Worm (Caenorhabditis elegans): ENCODE measurements around the gene cdh-3.

Gene cdh-3

DNA sequence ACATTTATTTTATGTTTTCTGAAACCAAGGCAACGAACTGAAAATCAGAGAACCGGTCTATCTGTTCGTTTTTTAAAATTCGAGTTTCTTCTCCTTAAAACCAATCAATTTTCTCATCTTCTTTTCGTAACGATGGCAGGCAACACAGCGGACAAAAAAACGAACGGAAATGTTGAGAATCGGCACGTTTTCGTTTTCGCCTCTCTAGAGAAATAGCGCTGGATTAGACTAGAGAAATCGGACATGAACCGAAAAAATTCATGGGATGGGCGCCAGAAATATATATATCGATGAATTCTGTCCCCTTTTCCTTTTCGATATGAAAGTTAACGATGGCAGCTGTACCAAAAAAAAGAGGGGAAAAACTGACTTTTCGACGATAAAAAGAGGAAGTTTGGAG is 31.8 kb downstream of the cdh-3 start:
- TF ChIP-seq C04F5.9 (tag; optimal IDR thresholded peaks at IDR 0.05) (no peak), ama-1 (optimal IDR thresholded peaks at IDR 0.05) (peak; percentile 18), blmp-1 (tag; optimal IDR thresholded peaks at IDR 0.05) (peak; percentile 59)

ce11 chrIII:7721513-7721912 is 32.7 kb downstream of the cdh-3 start:
- TF ChIP-seq efl-1 (optimal IDR thresholded peaks at IDR 0.05) (no peak), efl-1 (GFP tag; optimal IDR thresholded peaks at IDR 0.05 in 1 of 2) (peak in 1 of 2 experiments; percentile 77), ama-1 (optimal IDR thresholded peaks at IDR 0.05) (peak; percentile 11), blmp-1 (tag; optimal IDR thresholded peaks at IDR 0.05) (peak; percentile 1), nhr-47 (tag; optimal IDR thresholded peaks at IDR 0.05) (no peak), isw-1 (GFP tag; IDR thresholded peaks at IDR 0.05) (no peak)

DNA sequence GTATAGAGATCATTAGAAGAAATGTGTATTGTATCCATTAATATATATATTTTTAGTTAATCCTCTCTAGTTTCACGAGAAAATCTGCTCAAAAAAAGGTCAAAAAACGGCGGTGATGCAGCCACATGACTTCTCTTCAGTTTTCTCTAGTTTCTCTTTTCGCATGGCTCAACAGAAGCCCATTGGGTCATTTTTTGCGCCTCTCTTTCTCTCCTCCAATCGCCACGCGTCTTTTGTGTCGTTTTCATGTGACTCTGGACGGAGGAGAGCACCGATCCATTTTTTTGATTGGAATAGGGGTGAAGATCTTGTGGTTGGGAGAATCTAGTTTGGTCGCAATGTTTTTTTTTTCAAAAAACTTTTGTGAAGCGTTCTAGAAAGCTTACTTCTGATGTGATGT is 33.4 kb downstream of the cdh-3 start:
- TF ChIP-seq nhr-11 (tag; optimal IDR thresholded peaks at IDR 0.05) (peak; percentile 27), ceh-82 (tag; optimal IDR thresholded peaks at IDR 0.05) (peak in 1 of 3 experiments; percentile 34), nhr-84 (tag; optimal IDR thresholded peaks at IDR 0.05) (no peak), unc-86 (tag; optimal IDR thresholded peaks at IDR 0.05) (peak; percentile 43), pag-3 (tag; optimal IDR thresholded peaks at IDR 0.05; ENCODE audit: borderline replicate concordance, insufficient read depth) (no peak), C04F5.9 (tag; optimal IDR thresholded peaks at IDR 0.05) (no peak), lir-3 (tag; optimal IDR thresholded peaks at IDR 0.05; ENCODE audit: poor library complexity) (peak; percentile 34), nhr-47 (tag; optimal IDR thresholded peaks at IDR 0.05) (peak; percentile 61), aha-1 (tag; optimal IDR thresholded peaks at IDR 0.05) (no peak), lin-13 (GFP tag; optimal IDR thresholded peaks at IDR 0.05) (peak; percentile 27), nhr-77 (tag; optimal IDR thresholded peaks at IDR 0.05) (no peak), tbx-2 (tag; optimal IDR thresholded peaks at IDR 0.05) (peak; percentile 53), tlp-1 (tag; optimal IDR thresholded peaks at IDR 0.05) (no peak), hlh-4 (tag; optimal IDR thresholded peaks at IDR 0.05) (no peak), lin-35 (GFP tag; optimal IDR thresholded peaks at IDR 0.05) (peak; percentile 3 to 52), fkh-10 (GFP tag; optimal IDR thresholded peaks at IDR 0.05) (no peak), nhr-85 (tag) (no peak), sox-4 (tag; optimal IDR thresholded peaks at IDR 0.05) (peak; percentile 16), dpl-1 (GFP tag; optimal IDR thresholded peaks at IDR 0.05) (peak; percentile 18 to 45 (median 36)), zip-4 (GFP tag; optimal IDR thresholded peaks at IDR 0.05) (no peak), rnt-1 (tag; optimal IDR thresholded peaks at IDR 0.05) (peak; percentile 66), alr-1 (tag; optimal IDR thresholded peaks at IDR 0.05; ENCODE audit: borderline replicate concordance) (no peak), snu-23 (GFP tag; optimal IDR thresholded peaks at IDR 0.05) (peak; percentile 72), unc-30 (tag; optimal IDR thresholded peaks at IDR 0.05) (no peak), ceh-8 (GFP tag; optimal IDR thresholded peaks at IDR 0.05) (no peak), ceh-88 (GFP tag; IDR thresholded peaks at IDR 0.05) (peak; percentile 41; the same call in 1 of the 2 replicates), lin-14 (GFP tag; optimal IDR thresholded peaks at IDR 0.05) (peak; percentile 93), sup-37 (GFP tag; optimal IDR thresholded peaks at IDR 0.05) (no peak), irx-1 (tag; optimal IDR thresholded peaks at IDR 0.05) (peak; percentile 35), swsn-7 (tag; optimal IDR thresholded peaks at IDR 0.05) (peak; percentile 41), C34B4.2 (tag; optimal IDR thresholded peaks at IDR 0.05) (no peak), ceh-90 (tag; optimal IDR thresholded peaks at IDR 0.05) (no peak), pax-3 (tag; optimal IDR thresholded peaks at IDR 0.05) (peak; percentile 47), Y116A8C.19 (tag; optimal IDR thresholded peaks at IDR 0.05; ENCODE audit: borderline replicate concordance) (no peak), fkh-8 (tag; optimal IDR thresholded peaks at IDR 0.05) (peak; percentile 86), egl-27 (tag; optimal IDR thresholded peaks at IDR 0.05) (no peak), ama-1 (optimal IDR thresholded peaks at IDR 0.05) (no peak), snpc-4 (tag; optimal IDR thresholded peaks at IDR 0.05) (no peak), skn-1 (tag; optimal IDR thresholded peaks at IDR 0.05) (peak; percentile 9), isw-1 (GFP tag; IDR thresholded peaks at IDR 0.05) (peak; percentile 45; the same call in 1 of the 2 replicates), nhr-20 (tag; optimal IDR thresholded peaks at IDR 0.05) (peak; percentile 87), C16A3.4 (tag; optimal IDR thresholded peaks at IDR 0.05) (peak; percentile 6), dsc-1 (tag; optimal IDR thresholded peaks at IDR 0.05) (peak; percentile 63), aly-2 (tag; optimal IDR thresholded peaks at IDR 0.05) (no peak), lin-15B (tag; optimal IDR thresholded peaks at IDR 0.05) (no peak), hpl-2 (GFP tag; optimal IDR thresholded peaks at IDR 0.05) (no peak)

Data from whole organism, L1 larva.